Fruit fly (Drosophila melanogaster): ENCODE data around the gene CG3156.

- TF ChIP-seq dmrt93B (GFP tag; optimal IDR thresholded peaks at IDR 0.05), result no peak
- no peak for TF ChIP-seq h (GFP tag; optimal IDR thresholded peaks at IDR 0.05)
- no peak for TF ChIP-seq psq (GFP tag; optimal IDR thresholded peaks at IDR 0.05)
- TF ChIP-seq N (GFP tag; optimal IDR thresholded peaks at IDR 0.05), result no peak
- TF ChIP-seq Dfd (GFP tag; optimal IDR thresholded peaks at IDR 0.05), result no peak
- no peak for TF ChIP-seq lola (GFP tag; optimal IDR thresholded peaks at IDR 0.05)
Observed at dm6 chrX:497425-497824, 9.7 kb downstream of the CG3156 start.

Measured in whole organism, wandering third instar larva.